Worm (Caenorhabditis elegans) whole organism, L3 larva: ENCODE results near the gene srxa-11.

ENCODE experiments used
- R02D3.7 ChIP-seq: fragments of 150-350 bp; optimal IDR thresholded peaks from 2 replicates; lab custom pipeline; 2014; ENCODE audit warnings: missing biosample characterization, missing genetic modification characterization
- aly-2 ChIP-seq: fragments of 150-350 bp; optimal IDR thresholded peaks from 2 replicates; lab custom pipeline; 2014; ENCODE audit warnings: missing biosample characterization, missing genetic modification characterization
- ama-1 ChIP-seq: fragments of 150-350 bp; optimal IDR thresholded peaks from 2 replicates; lab custom pipeline; 2018
- ceh-16 ChIP-seq: sonication (generic microtip); optimal IDR thresholded peaks from 2 replicates; lab custom pipeline; 2017; ENCODE audit warnings: missing biosample characterization, missing genetic modification characterization
- ceh-28 ChIP-seq: fragments of 150-350 bp; optimal IDR thresholded peaks from 2 replicates; lab custom pipeline; 2014; ENCODE audit warnings: missing biosample characterization, missing genetic modification reagents, missing genetic modification characterization
- ceh-82 ChIP-seq: fragments of 150-350 bp; optimal IDR thresholded peaks from 2 replicates; lab custom pipeline; 2014; ENCODE audit warnings: missing biosample characterization, missing genetic modification characterization
- ceh-9 ChIP-seq: sonication (generic microtip); optimal IDR thresholded peaks from 2 replicates; lab custom pipeline; 2018; ENCODE audit warnings: missing biosample characterization, missing genetic modification characterization
- daf-12 ChIP-seq: fragments of 150-350 bp; optimal IDR thresholded peaks from 2 replicates; lab custom pipeline; 2014; ENCODE audit warnings: missing biosample characterization, missing genetic modification reagents, missing genetic modification characterization
- egl-27 ChIP-seq: sonication (generic microtip); optimal IDR thresholded peaks from 4 replicates; lab custom pipeline; 2017; ENCODE audit warnings: missing biosample characterization, missing genetic modification reagents, missing genetic modification characterization
- elt-1 ChIP-seq: fragments of 150-350 bp; optimal IDR thresholded peaks from 2 replicates; lab custom pipeline; 2014; ENCODE audit warnings: missing biosample characterization, missing genetic modification characterization
- elt-2 ChIP-seq: sonication (generic microtip); optimal IDR thresholded peaks from 2 replicates; lab custom pipeline; 2016; ENCODE audit warnings: missing genetic modification reagents, mild to moderate bottlenecking, missing genetic modification characterization, missing compliant biosample characterization
- elt-3 ChIP-seq, 3 experiments: fragments of 150-350 bp in 1 of 3; sonication (generic microtip) in 2 of 3; optimal IDR thresholded peaks; 2 replicates in 2 of 3; 4 replicates in 1 of 3; lab custom pipeline; 2014 to 2017; ENCODE audit warnings: missing biosample characterization in 3 of 3, missing genetic modification characterization in 3 of 3
- fkh-10 ChIP-seq: sonication (generic microtip); optimal IDR thresholded peaks from 2 replicates; lab custom pipeline; 2017; ENCODE audit warnings: missing biosample characterization, missing genetic modification reagents, missing genetic modification characterization
- fkh-2 ChIP-seq: fragments of 150-350 bp; optimal IDR thresholded peaks from 2 replicates; lab custom pipeline; 2014; ENCODE audit warnings: missing biosample characterization, missing genetic modification reagents, missing genetic modification characterization
- fos-1 ChIP-seq: fragments of 150-350 bp; optimal IDR thresholded peaks from 2 replicates; lab custom pipeline; 2014; ENCODE audit warnings: missing biosample characterization, missing genetic modification characterization
- hmg-11 ChIP-seq: sonication (generic microtip); optimal IDR thresholded peaks from 2 replicates; lab custom pipeline; 2016; ENCODE audit warnings: missing genetic modification characterization, missing compliant biosample characterization
- jun-1 ChIP-seq: fragments of 150-350 bp; optimal IDR thresholded peaks from 2 replicates; lab custom pipeline; 2014; ENCODE audit warnings: missing biosample characterization, missing genetic modification reagents, missing genetic modification characterization
- lin-15B ChIP-seq: fragments of 150-350 bp; optimal IDR thresholded peaks from 2 replicates; lab custom pipeline; 2014; ENCODE audit warnings: missing biosample characterization, missing genetic modification characterization
- nfya-1 ChIP-seq: sonication (generic microtip); optimal IDR thresholded peaks from 2 replicates; lab custom pipeline; 2017; ENCODE audit warnings: missing genetic modification characterization, mild to moderate bottlenecking, missing compliant biosample characterization, antibody characterized with exemption, moderate library complexity; ENCODE audit not compliant: insufficient read depth
- nhr-11 ChIP-seq: fragments of 150-350 bp; optimal IDR thresholded peaks from 2 replicates; lab custom pipeline; 2014; ENCODE audit warnings: missing biosample characterization, missing genetic modification characterization
- nhr-12 ChIP-seq: fragments of 150-350 bp; optimal IDR thresholded peaks from 2 replicates; lab custom pipeline; 2014; ENCODE audit warnings: missing biosample characterization, missing genetic modification characterization
- nhr-23 ChIP-seq: fragments of 150-350 bp; optimal IDR thresholded peaks from 2 replicates; lab custom pipeline; 2014; ENCODE audit warnings: missing biosample characterization, missing genetic modification reagents, missing genetic modification characterization
- nhr-237 ChIP-seq: fragments of 150-350 bp; optimal IDR thresholded peaks from 2 replicates; lab custom pipeline; 2014; ENCODE audit warnings: missing biosample characterization, missing genetic modification characterization
- nhr-25 ChIP-seq: sonication (generic microtip); optimal IDR thresholded peaks from 2 replicates; lab custom pipeline; 2017; ENCODE audit warnings: missing biosample characterization, missing genetic modification characterization
- nhr-43 ChIP-seq: sonication (generic microtip); optimal IDR thresholded peaks from 2 replicates; lab custom pipeline; 2016; ENCODE audit warnings: mild to moderate bottlenecking, missing genetic modification characterization, missing compliant biosample characterization; ENCODE audit not compliant: poor library complexity, severe bottlenecking
- nhr-67 ChIP-seq: fragments of 150-350 bp; optimal IDR thresholded peaks from 2 replicates; lab custom pipeline; 2014; ENCODE audit warnings: missing biosample characterization, missing genetic modification characterization
- nhr-76 ChIP-seq: fragments of 150-350 bp; sonication (generic microtip); optimal IDR thresholded peaks from 5 replicates; lab custom pipeline; 2014; ENCODE audit warnings: missing biosample characterization, missing genetic modification characterization
- nhr-77 ChIP-seq: fragments of 150-350 bp; optimal IDR thresholded peaks from 2 replicates; lab custom pipeline; 2014; ENCODE audit warnings: missing biosample characterization, missing genetic modification characterization
- pqm-1 ChIP-seq: fragments of 150-350 bp; optimal IDR thresholded peaks from 2 replicates; lab custom pipeline; 2017; ENCODE audit warnings: missing biosample characterization, missing genetic modification characterization, inconsistent platforms
- sea-2 ChIP-seq: fragments of 150-350 bp; sonication (generic microtip); optimal IDR thresholded peaks from 4 replicates; lab custom pipeline; 2014; ENCODE audit warnings: missing biosample characterization, missing genetic modification reagents, missing genetic modification characterization
- skn-1 ChIP-seq: fragments of 150-350 bp; optimal IDR thresholded peaks from 2 replicates; lab custom pipeline; 2014; ENCODE audit warnings: missing biosample characterization, missing genetic modification characterization
- snpc-4 ChIP-seq: fragments of 150-350 bp; optimal IDR thresholded peaks from 2 replicates; lab custom pipeline; 2014; ENCODE audit warnings: missing biosample characterization, missing genetic modification characterization
- tbx-2 ChIP-seq: sonication (generic microtip); optimal IDR thresholded peaks from 2 replicates; lab custom pipeline; 2016; ENCODE audit warnings: mild to moderate bottlenecking, missing genetic modification characterization, missing compliant biosample characterization
- unc-39 ChIP-seq: sonication (generic microtip); optimal IDR thresholded peaks from 4 replicates; lab custom pipeline; 2017; ENCODE audit warnings: missing biosample characterization, missing genetic modification characterization
- ztf-4 ChIP-seq: fragments of 150-350 bp; optimal IDR thresholded peaks from 2 replicates; lab custom pipeline; 2014; ENCODE audit warnings: missing biosample characterization, missing genetic modification characterization

Gene srxa-11

ce11 chrV:13892457-13893375 is 31.2 kb upstream of the srxa-11 start, which contains the start of gene sptl-3:
Gene sptl-3, plus strand, starts transcription at chrV:13893325.
- TF ChIP-seq nhr-43, result peak; percentile 71
- peak; percentile 54 for TF ChIP-seq lin-15B (tag; lab: Kevin White, UChicago)
- peak; percentile 0 to 46 (median 14) for TF ChIP-seq elt-3 (tag; optimal IDR thresholded peaks at IDR 0.05; lab: Kevin White, UChicago)
- no peak for TF ChIP-seq nhr-67 (tag; lab: Kevin White, UChicago)
- peak; percentile 18 for TF ChIP-seq pqm-1 (tag; lab: Kevin White, UChicago)
- peak; percentile 53 for TF ChIP-seq nhr-23 (tag; lab: Kevin White, UChicago)
- TF ChIP-seq ceh-9 (tag; lab: Kevin White, UChicago), result no peak
- TF ChIP-seq nhr-25 (tag; lab: Kevin White, UChicago), result peak; percentile 48
- peak; percentile 18 for TF ChIP-seq nfya-1 (tag; lab: Kevin White, UChicago)
- TF ChIP-seq hmg-11 (tag; lab: Kevin White, UChicago), result peak; percentile 3
- no peak for TF ChIP-seq snpc-4
- TF ChIP-seq elt-2, result peak; percentile 92
- peak; percentile 56 for TF ChIP-seq jun-1 (tag; lab: Kevin White, UChicago)

- TF ChIP-seq ceh-16 (tag; lab: Kevin White, UChicago), result no peak
- peak; percentile 92 for TF ChIP-seq pqm-1 (tag; lab: Kevin White, UChicago)
- peak; percentile 93 for TF ChIP-seq elt-2
These were observed 30.4 kb upstream of the srxa-11 start for ce11 chrV:13893583-13893982.

ce11 chrV:13898356-13898755 is 25.6 kb upstream of the srxa-11 start, which contains the start of gene cyp-35C1:
Gene cyp-35C1, minus strand, starts transcription at chrV:13898487.
- TF ChIP-seq nhr-12 (tag; lab: Kevin White, UChicago) (no peak), fos-1 (tag; lab: Kevin White, UChicago) (no peak), pqm-1 (tag; lab: Kevin White, UChicago) (peak; percentile 51), nhr-43 (no peak), daf-12 (no peak), lin-15B (tag; lab: Kevin White, UChicago) (no peak), nhr-77 (no peak), fkh-10 (GFP tag; lab: Kevin White, UChicago) (no peak), nhr-23 (tag; lab: Kevin White, UChicago) (no peak), nhr-237 (tag; lab: Kevin White, UChicago) (no peak), nhr-76 (tag; lab: Kevin White, UChicago) (no peak), elt-2 (peak; percentile 59), skn-1 (tag; lab: Kevin White, UChicago) (no peak)
- TF ChIP-seq, all 47 proteins: peak for 2

ce11 chrV:13899213-13899612 is 24.7 kb upstream of the srxa-11 start, which contains the start of gene oac-3:
Gene oac-3, plus strand, starts transcription at chrV:13899513.
- TF ChIP-seq nhr-43 (no peak), ama-1 (lab: Kevin White, UChicago) (no peak), sea-2 (GFP tag; lab: Kevin White, UChicago) (no peak), elt-1 (no peak), tbx-2 (tag; lab: Kevin White, UChicago) (no peak), aly-2 (tag; lab: Kevin White, UChicago) (no peak)

ce11 chrV:13902495-13902894 is 21.5 kb upstream of the srxa-11 start, which contains the start of gene C06B3.1:
Gene C06B3.1, plus strand, starts transcription at chrV:13902795.
- TF ChIP-seq nhr-76 (tag; lab: Kevin White, UChicago) (no peak), ceh-28 (tag; lab: Kevin White, UChicago) (no peak), R02D3.7 (tag; lab: Kevin White, UChicago) (no peak), nhr-237 (tag; lab: Kevin White, UChicago) (no peak), egl-27 (tag; lab: Kevin White, UChicago) (no peak), tbx-2 (tag; lab: Kevin White, UChicago) (no peak), daf-12 (no peak), unc-39 (tag; lab: Kevin White, UChicago) (no peak), ztf-4 (no peak), fkh-2 (tag; lab: Kevin White, UChicago) (no peak), ceh-82 (tag; lab: Kevin White, UChicago) (no peak), ceh-16 (tag; lab: Kevin White, UChicago) (no peak), nhr-11 (tag; lab: Kevin White, UChicago) (no peak), elt-2 (no peak)
- TF ChIP-seq, all 47 proteins: peak for 0
